Worm (Caenorhabditis elegans) whole organism, midembryonic: ENCODE data around the gene F46C8.8.

Experiments used
- T22C8.4 ChIP-seq: fragments of 200-800 bp; sonication (Bioruptor generic); IDR thresholded peaks from 2 replicates; pipeline ENCODE4 v1.3.6; 2022; ENCODE audit warnings: missing genetic modification characterization, missing compliant biosample characterization
- cog-1 ChIP-seq: sonication (generic microtip); optimal IDR thresholded peaks from 2 replicates; lab custom pipeline; 2016; ENCODE audit warnings: missing genetic modification characterization, missing compliant biosample characterization
- flt-1 ChIP-seq: fragments of 200-800 bp; sonication (Bioruptor generic); IDR thresholded peaks from 2 replicates; pipeline ENCODE4 v1.3.6; 2022; ENCODE audit warnings: missing genetic modification characterization, missing compliant biosample characterization
- tab-1 ChIP-seq: fragments of 200-800 bp; sonication (Bioruptor generic); IDR thresholded peaks from 2 replicates; pipeline ENCODE4 v1.3.6; 2022; ENCODE audit warnings: missing genetic modification characterization, missing compliant biosample characterization
- ztf-23 ChIP-seq: fragments of 200-800 bp; sonication (Bioruptor generic); IDR thresholded peaks from 2 replicates; pipeline ENCODE4 v1.3.6; 2022; ENCODE audit warnings: missing genetic modification reagents, missing genetic modification characterization, missing compliant biosample characterization

ce11 chrX:7573629-7574028 is 19.4 kb upstream of the F46C8.8 start:
- TF ChIP-seq ztf-23 (GFP tag; lab: Robert Waterston, UW), result no peak
- no peak for TF ChIP-seq T22C8.4 (GFP tag; lab: Robert Waterston, UW)
- TF ChIP-seq flt-1, result no peak
- peak; percentile 7 for TF ChIP-seq cog-1 (tag; lab: Kevin White, UChicago)
- no peak for TF ChIP-seq tab-1
